Worm (Caenorhabditis elegans) whole organism, L2 larva: Measurements from ENCODE around the gene F41E7.9.

Experiments
- C34F6.9 ChIP-seq: fragments of 150-350 bp; optimal IDR thresholded peaks from 2 replicates; lab custom pipeline; 2014; ENCODE audit warnings: missing biosample characterization, missing genetic modification characterization
- blmp-1 ChIP-seq: sonication (generic microtip); optimal IDR thresholded peaks from 2 replicates; lab custom pipeline; 2017; ENCODE audit warnings: missing genetic modification characterization, mild to moderate bottlenecking, missing compliant biosample characterization, antibody characterized with exemption, moderate library complexity; ENCODE audit not compliant: insufficient read depth
- crh-2 ChIP-seq: sonication (generic microtip); optimal IDR thresholded peaks from 2 replicates; lab custom pipeline; 2017; ENCODE audit warnings: missing biosample characterization, missing genetic modification characterization
- egl-27 ChIP-seq: sonication (generic microtip); optimal IDR thresholded peaks from 3 replicates; lab custom pipeline; 2017; ENCODE audit warnings: missing biosample characterization, missing genetic modification reagents, missing genetic modification characterization
- elt-1 ChIP-seq: fragments of 150-350 bp; optimal IDR thresholded peaks from 2 replicates; lab custom pipeline; 2014; ENCODE audit warnings: missing biosample characterization, missing genetic modification characterization
- elt-3 ChIP-seq: sonication (generic microtip); optimal IDR thresholded peaks from 2 replicates; lab custom pipeline; 2017; ENCODE audit warnings: missing biosample characterization, missing genetic modification characterization
- fos-1 ChIP-seq: fragments of 150-350 bp; optimal IDR thresholded peaks from 2 replicates; lab custom pipeline; 2014; ENCODE audit warnings: missing biosample characterization, missing genetic modification characterization
- lsy-2 ChIP-seq, 2 experiments: fragments of 150-350 bp in 1 of 2; sonication (generic microtip) in 1 of 2; optimal IDR thresholded peaks; 2 replicates each; lab custom pipeline; 2014 to 2017; ENCODE audit warnings: missing biosample characterization in 2 of 2, missing genetic modification characterization in 2 of 2
- nhr-11 ChIP-seq: fragments of 150-350 bp; optimal IDR thresholded peaks from 2 replicates; lab custom pipeline; 2014; ENCODE audit warnings: missing biosample characterization, missing genetic modification characterization
- nhr-12 ChIP-seq: fragments of 150-350 bp; optimal IDR thresholded peaks from 2 replicates; lab custom pipeline; 2014; ENCODE audit warnings: missing biosample characterization, missing genetic modification characterization
- nhr-237 ChIP-seq: fragments of 150-350 bp; optimal IDR thresholded peaks from 2 replicates; lab custom pipeline; 2014; ENCODE audit warnings: missing biosample characterization, missing genetic modification characterization
- snpc-4 ChIP-seq: fragments of 150-350 bp; optimal IDR thresholded peaks from 2 replicates; lab custom pipeline; 2014; ENCODE audit warnings: missing biosample characterization, missing genetic modification characterization
- unc-62 ChIP-seq: fragments of 150-350 bp; optimal IDR thresholded peaks from 2 replicates; lab custom pipeline; 2014; ENCODE audit warnings: missing biosample characterization, missing genetic modification reagents, missing genetic modification characterization

- TF ChIP-seq blmp-1 (no peak), nhr-11 (tag; lab: Kevin White, UChicago) (no peak), elt-3 (tag; lab: Kevin White, UChicago) (no peak), fos-1 (tag; lab: Kevin White, UChicago) (no peak), C34F6.9 (tag; lab: Kevin White, UChicago) (no peak), egl-27 (tag; lab: Kevin White, UChicago) (no peak), unc-62 (no peak), lsy-2 (tag; optimal IDR thresholded peaks at IDR 0.05; lab: Kevin White, UChicago) (no peak), nhr-237 (tag; lab: Kevin White, UChicago) (no peak), crh-2 (no peak), snpc-4 (no peak), elt-1 (tag; lab: Kevin White, UChicago) (no peak), nhr-12 (tag; lab: Kevin White, UChicago) (no peak)
Measured at ce11 chrX:10358083-10358482, 42.3 kb upstream of the F41E7.9 start, which contains the start of gene efhc-1.
